Fruit fly (Drosophila melanogaster): ENCODE data around the gene mtgo.
A peak's percentile ranks its signal among the peaks of the same experiment; 100 is the strongest.

mtgo gene

DNA sequence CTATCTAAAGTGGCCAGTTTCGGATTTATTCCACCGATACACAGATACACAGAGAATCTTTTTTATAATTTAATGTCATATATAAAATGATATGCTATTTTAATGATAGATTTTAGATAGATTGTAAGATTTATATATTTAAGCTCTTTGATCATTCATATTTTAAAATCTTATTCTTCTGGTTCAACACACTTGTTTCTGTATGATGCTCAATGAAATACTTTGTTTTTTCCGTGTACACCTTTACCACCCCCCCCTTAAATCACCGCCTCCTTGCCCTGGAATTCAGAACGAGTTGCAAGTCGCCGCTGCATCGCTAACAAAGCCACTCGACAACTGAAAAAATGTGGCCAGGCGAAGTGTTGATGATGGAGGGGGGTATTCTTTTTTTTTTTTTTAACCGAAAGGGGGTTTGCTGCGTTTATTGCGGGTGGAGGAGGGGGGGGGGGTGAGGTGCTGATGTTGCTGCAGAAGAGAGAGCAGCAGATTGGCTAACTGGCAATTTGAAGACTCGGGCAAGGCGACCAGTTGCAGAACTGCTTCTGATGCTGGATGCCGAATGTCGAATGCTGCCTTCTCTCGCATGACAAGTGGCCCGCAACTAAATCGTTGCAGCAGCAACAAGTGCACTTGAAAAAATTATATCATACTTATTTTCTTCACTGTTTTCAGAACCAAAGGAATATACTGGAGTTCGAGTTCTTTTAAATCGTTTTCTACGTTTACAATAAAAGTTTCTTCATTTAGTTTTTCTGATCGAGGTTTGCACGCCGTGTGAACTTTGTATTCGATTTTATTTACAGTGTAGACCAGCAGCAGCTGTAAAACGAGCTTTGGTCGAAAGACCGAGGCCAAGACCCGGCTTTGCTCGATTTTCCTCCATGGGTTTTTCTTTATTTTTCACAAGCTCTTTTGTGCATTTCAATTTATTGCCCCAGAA lies 53.3 kb downstream of the mtgo start (continued):
- peak; percentile 45; the same call in 1 of the 2 replicates for TF ChIP-seq sim (GFP tag; IDR thresholded peaks at IDR 0.05)
- peak; percentile 25 for TF ChIP-seq CG8290 (GFP tag; optimal IDR thresholded peaks at IDR 0.05)
- TF ChIP-seq CG8290 (tag; optimal IDR thresholded peaks at IDR 0.05) = no peak
- TF ChIP-seq kah (GFP tag; optimal IDR thresholded peaks at IDR 0.05) = no peak
- TF ChIP-seq dpn (GFP tag; optimal IDR thresholded peaks at IDR 0.05) = peak in 1 of 2 experiments; percentile 48
- peak; percentile 40; the same call in 1 of the 2 replicates for TF ChIP-seq ap (GFP tag; IDR thresholded peaks at IDR 0.05)
- no peak for TF ChIP-seq CG6654 (GFP tag; optimal IDR thresholded peaks at IDR 0.05)
- TF ChIP-seq sug (tag; optimal IDR thresholded peaks at IDR 0.05) = no peak
- no peak for TF ChIP-seq CG6683 (GFP tag; optimal IDR thresholded peaks at IDR 0.05)
- TF ChIP-seq slou (GFP tag; optimal IDR thresholded peaks at IDR 0.05) = no peak
- peak in 1 of 3 experiments; percentile 78 for TF ChIP-seq lola (GFP tag; optimal IDR thresholded peaks at IDR 0.05)
- peak; percentile 83 for TF ChIP-seq gem (tag; optimal IDR thresholded peaks at IDR 0.05)
- peak; percentile 81 for TF ChIP-seq dmrt11E (tag; optimal IDR thresholded peaks at IDR 0.05)
- no peak for TF ChIP-seq CG12071 (GFP tag; optimal IDR thresholded peaks at IDR 0.05)
- TF ChIP-seq Sox102F (GFP tag; optimal IDR thresholded peaks at IDR 0.05) = peak; percentile 73
- TF ChIP-seq Hand (GFP tag; optimal IDR thresholded peaks at IDR 0.05) = no peak
- peak; percentile 3 for TF ChIP-seq CG17802 (tag; optimal IDR thresholded peaks at IDR 0.05)
- TF ChIP-seq Ssrp (tag; optimal IDR thresholded peaks at IDR 0.05) = peak; percentile 72
- no peak for TF ChIP-seq Six4 (GFP tag; optimal IDR thresholded peaks at IDR 0.05)
- peak; percentile 45 for TF ChIP-seq CG10366 (GFP tag; IDR thresholded peaks at IDR 0.05)
- no peak for TF ChIP-seq HHEX (GFP tag; optimal IDR thresholded peaks at IDR 0.05)
- TF ChIP-seq psq (GFP tag; optimal IDR thresholded peaks at IDR 0.05) = no peak
- no peak for TF ChIP-seq CG11398 (GFP tag; optimal IDR thresholded peaks at IDR 0.05)
- peak; percentile 33 for TF ChIP-seq CG13775 (GFP tag; optimal IDR thresholded peaks at IDR 0.05)
- TF ChIP-seq Awh (GFP tag; IDR thresholded peaks at IDR 0.05) = peak; percentile 34; the same call in 1 of the 2 replicates
- no peak for TF ChIP-seq her (GFP tag; optimal IDR thresholded peaks at IDR 0.05)
- no peak for TF ChIP-seq run (tag; optimal IDR thresholded peaks at IDR 0.05)
- TF ChIP-seq hb (GFP tag; IDR thresholded peaks at IDR 0.05; ENCODE audit: partially characterized antibody) = no peak
- no peak for TF ChIP-seq vfl (GFP tag; optimal IDR thresholded peaks at IDR 0.05)
- TF ChIP-seq sob (GFP tag; IDR thresholded peaks at IDR 0.05) = peak; percentile 22; the same call in 1 of the 2 replicates
- peak; percentile 72 for TF ChIP-seq CG13424 (tag; optimal IDR thresholded peaks at IDR 0.05)
- TF ChIP-seq esg (GFP tag; conservative IDR thresholded peaks at IDR 0.05) = peak; percentile 40; the same call in 1 of the 2 replicates
- peak; percentile 53 for TF ChIP-seq CG30403 (GFP tag; optimal IDR thresholded peaks at IDR 0.05)
- no peak for TF ChIP-seq Adf1 (GFP tag; IDR thresholded peaks at IDR 0.05)
- TF ChIP-seq CG3838 (GFP tag; optimal IDR thresholded peaks at IDR 0.05) = no peak
- peak; percentile 80 for TF ChIP-seq CG2712 (tag; optimal IDR thresholded peaks at IDR 0.05)
- TF ChIP-seq shn (GFP tag; optimal IDR thresholded peaks at IDR 0.05) = no peak
- TF ChIP-seq Side (GFP tag; optimal IDR thresholded peaks at IDR 0.05) = no peak
- no peak for TF ChIP-seq dm (GFP tag; optimal IDR thresholded peaks at IDR 0.05)
- peak; percentile 19 for TF ChIP-seq Mes4 (GFP tag; optimal IDR thresholded peaks at IDR 0.05)
- TF ChIP-seq CTCF (GFP tag; optimal IDR thresholded peaks at IDR 0.05) = no peak
- TF ChIP-seq CG32532 (GFP tag; IDR thresholded peaks at IDR 0.05) = no peak
- peak; percentile 79 for TF ChIP-seq unpg (GFP tag; optimal IDR thresholded peaks at IDR 0.05)
- TF ChIP-seq Pdp1 (GFP tag; optimal IDR thresholded peaks at IDR 0.05) = peak in 1 of 2 experiments; percentile 54
- no peak for TF ChIP-seq HLHmδ (GFP tag; optimal IDR thresholded peaks at IDR 0.05)
- peak; percentile 34; the same call in 1 of the 2 replicates for TF ChIP-seq wor (GFP tag; IDR thresholded peaks at IDR 0.05)
- TF ChIP-seq Lhr (GFP tag; optimal IDR thresholded peaks at IDR 0.05) = peak; percentile 40
- TF ChIP-seq CG30020 (tag; optimal IDR thresholded peaks at IDR 0.05) = no peak
- peak; percentile 63 for TF ChIP-seq CG16863 (GFP tag; optimal IDR thresholded peaks at IDR 0.05)

Data from whole organism, embryonic.